Worm (Caenorhabditis elegans) whole organism, L3 larva: ENCODE data around the gene F32D8.1.

Experiments used
- R02D3.7 ChIP-seq: fragments of 150-350 bp; optimal IDR thresholded peaks from 2 replicates; lab custom pipeline; 2014; ENCODE audit warnings: missing biosample characterization, missing genetic modification characterization
- ZK546.5 ChIP-seq: sonication (generic microtip); optimal IDR thresholded peaks from 2 replicates; lab custom pipeline; 2017; ENCODE audit warnings: missing biosample characterization, missing genetic modification characterization
- ama-1 ChIP-seq: fragments of 150-350 bp; optimal IDR thresholded peaks from 2 replicates; lab custom pipeline; 2018
- ceh-82 ChIP-seq: fragments of 150-350 bp; optimal IDR thresholded peaks from 2 replicates; lab custom pipeline; 2014; ENCODE audit warnings: missing biosample characterization, missing genetic modification characterization
- fos-1 ChIP-seq: fragments of 150-350 bp; optimal IDR thresholded peaks from 2 replicates; lab custom pipeline; 2014; ENCODE audit warnings: missing biosample characterization, missing genetic modification characterization
- mdl-1 ChIP-seq: fragments of 150-350 bp; optimal IDR thresholded peaks from 2 replicates; lab custom pipeline; 2014; ENCODE audit warnings: missing biosample characterization, missing genetic modification characterization
- nfya-1 ChIP-seq: sonication (generic microtip); optimal IDR thresholded peaks from 2 replicates; lab custom pipeline; 2017; ENCODE audit warnings: missing genetic modification characterization, mild to moderate bottlenecking, missing compliant biosample characterization, antibody characterized with exemption, moderate library complexity; ENCODE audit not compliant: insufficient read depth
- nhr-11 ChIP-seq: fragments of 150-350 bp; optimal IDR thresholded peaks from 2 replicates; lab custom pipeline; 2014; ENCODE audit warnings: missing biosample characterization, missing genetic modification characterization
- nhr-12 ChIP-seq: fragments of 150-350 bp; optimal IDR thresholded peaks from 2 replicates; lab custom pipeline; 2014; ENCODE audit warnings: missing biosample characterization, missing genetic modification characterization
- nhr-77 ChIP-seq: fragments of 150-350 bp; optimal IDR thresholded peaks from 2 replicates; lab custom pipeline; 2014; ENCODE audit warnings: missing biosample characterization, missing genetic modification characterization
- skn-1 ChIP-seq: fragments of 150-350 bp; optimal IDR thresholded peaks from 2 replicates; lab custom pipeline; 2014; ENCODE audit warnings: missing biosample characterization, missing genetic modification characterization
- snpc-4 ChIP-seq: fragments of 150-350 bp; optimal IDR thresholded peaks from 2 replicates; lab custom pipeline; 2014; ENCODE audit warnings: missing biosample characterization, missing genetic modification characterization
- unc-39 ChIP-seq: sonication (generic microtip); optimal IDR thresholded peaks from 4 replicates; lab custom pipeline; 2017; ENCODE audit warnings: missing biosample characterization, missing genetic modification characterization

DNA sequence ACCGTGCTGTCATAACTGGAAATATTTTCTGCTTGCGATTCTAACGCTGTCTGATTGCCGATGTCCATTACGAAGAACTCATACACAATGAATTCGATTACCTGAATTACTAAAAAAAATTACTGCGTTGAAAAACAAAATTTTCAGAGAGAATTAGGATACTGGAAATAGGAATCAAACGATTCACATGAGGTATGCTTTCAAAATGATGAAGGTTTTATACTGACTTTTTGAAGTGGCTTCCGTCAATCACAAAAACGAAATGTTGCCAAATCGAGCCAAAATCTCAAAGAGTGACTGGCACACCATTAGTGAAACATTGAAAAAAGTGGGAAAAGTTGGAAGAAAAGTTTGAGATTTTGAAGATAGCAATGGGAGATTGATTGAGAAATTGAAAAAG lies 28.4 kb downstream of the F32D8.1 start, which contains the start of gene zzz-1:
- no peak for TF ChIP-seq skn-1
- TF ChIP-seq nhr-11 (tag; lab: Kevin White, UChicago) = no peak
- no peak for TF ChIP-seq fos-1 (tag; lab: Kevin White, UChicago)
- TF ChIP-seq nfya-1 = no peak
- TF ChIP-seq nhr-12 (tag; lab: Kevin White, UChicago) = no peak
- TF ChIP-seq snpc-4 (tag; lab: Kevin White, UChicago) = no peak
- TF ChIP-seq ZK546.5 = no peak
- TF ChIP-seq unc-39 (tag; lab: Kevin White, UChicago) = no peak
- TF ChIP-seq nhr-77 (tag; lab: Kevin White, UChicago) = no peak
- TF ChIP-seq mdl-1 = no peak
- TF ChIP-seq R02D3.7 (tag; lab: Kevin White, UChicago) = no peak
- TF ChIP-seq ama-1 (lab: Kevin White, UChicago) = no peak
- no peak for TF ChIP-seq ceh-82 (tag; lab: Kevin White, UChicago)
